Fruit fly (Drosophila melanogaster) whole organism, embryonic: Measurements from ENCODE around the gene fal.

Source experiments
- Bteb2 ChIP-seq: fragments of 200-800 bp; sonication (Bioruptor generic); optimal IDR thresholded peaks from 2 replicates; lab custom pipeline; 2016; ENCODE audit warnings: missing biosample characterization, missing genetic modification characterization
- CG11398 ChIP-seq: fragments of 200-800 bp; sonication (Bioruptor generic); optimal IDR thresholded peaks from 2 replicates; lab custom pipeline; 2016; ENCODE audit warnings: missing biosample characterization, missing genetic modification characterization
- CG11456 ChIP-seq: fragments of 200-800 bp; sonication (Bioruptor generic); IDR thresholded peaks from 3 replicates; pipeline ENCODE4 v1.3.6; 2022; ENCODE audit warnings: missing biosample characterization, missing genetic modification characterization
- CG1233 ChIP-seq: fragments of 200-800 bp; sonication (Bioruptor generic); optimal IDR thresholded peaks from 4 replicates; lab custom pipeline; 2018; ENCODE audit warnings: missing biosample characterization, mild to moderate bottlenecking, missing genetic modification characterization
- CG13287 ChIP-seq: fragments of 200-800 bp; sonication (Bioruptor generic); IDR thresholded peaks from 2 replicates; pipeline ENCODE4 v1.3.6; 2022; ENCODE audit warnings: missing biosample characterization, missing genetic modification characterization; ENCODE audit not compliant: partially characterized antibody
- CG15073 ChIP-seq: fragments of 200-800 bp; sonication (Bioruptor generic); optimal IDR thresholded peaks from 2 replicates; lab custom pipeline; 2016; ENCODE audit warnings: missing biosample characterization, missing genetic modification characterization
- CG1602 ChIP-seq: fragments of 200-800 bp; sonication (Bioruptor generic); optimal IDR thresholded peaks from 3 replicates; lab custom pipeline; 2016; ENCODE audit warnings: missing biosample characterization, missing genetic modification characterization
- CG16813 ChIP-seq: fragments of 200-800 bp; sonication (Bioruptor generic); IDR thresholded peaks from 3 replicates; pipeline ENCODE4 v1.3.6; 2022; ENCODE audit warnings: missing biosample characterization, missing genetic modification characterization; ENCODE audit not compliant: partially characterized antibody
- CG2129 ChIP-seq: fragments of 200-800 bp; sonication (Bioruptor generic); IDR thresholded peaks from 2 replicates; pipeline ENCODE4 v1.3.6; 2022; ENCODE audit warnings: missing biosample characterization, missing genetic modification characterization; ENCODE audit not compliant: partially characterized antibody
- CG2875 ChIP-seq: fragments of 200-800 bp; sonication (Bioruptor generic); optimal IDR thresholded peaks from 2 replicates; lab custom pipeline; 2017; ENCODE audit warnings: missing biosample characterization, mild to moderate bottlenecking, missing genetic modification characterization, missing genetic modification reagents
- CG30020 ChIP-seq: fragments of 200-800 bp; optimal IDR thresholded peaks from 2 replicates; lab custom pipeline; 2019; ENCODE audit warnings: missing biosample characterization, mild to moderate bottlenecking, missing genetic modification characterization, moderate library complexity
- CG33557 ChIP-seq: fragments of 200-800 bp; sonication (Bioruptor generic); optimal IDR thresholded peaks from 2 replicates; lab custom pipeline; 2019; ENCODE audit warnings: missing biosample characterization, mild to moderate bottlenecking, missing genetic modification characterization, moderate library complexity
- CG34376 ChIP-seq: fragments of 200-800 bp; sonication (Bioruptor generic); optimal IDR thresholded peaks from 2 replicates; lab custom pipeline; 2018; ENCODE audit warnings: missing biosample characterization, mild to moderate bottlenecking, missing genetic modification characterization
- CG4617 ChIP-seq: fragments of 200-800 bp; sonication (Bioruptor generic); optimal IDR thresholded peaks from 3 replicates; lab custom pipeline; 2016; ENCODE audit warnings: missing biosample characterization, missing genetic modification characterization, borderline replicate concordance
- CG6254 ChIP-seq: fragments of 200-800 bp; sonication (Bioruptor generic); optimal IDR thresholded peaks from 3 replicates; lab custom pipeline; 2017; ENCODE audit warnings: mild to moderate bottlenecking, missing biosample characterization, missing genetic modification reagents, missing genetic modification characterization
- CG6654 ChIP-seq: fragments of 200-800 bp; sonication (Bioruptor generic); optimal IDR thresholded peaks from 2 replicates; lab custom pipeline; 2017; ENCODE audit warnings: missing biosample characterization, mild to moderate bottlenecking, missing genetic modification characterization
- CG7357 ChIP-seq: fragments of 200-800 bp; sonication (Bioruptor generic); IDR thresholded peaks from 3 replicates; pipeline ENCODE4 v1.3.6; 2022; ENCODE audit warnings: missing biosample characterization, missing genetic modification characterization
- CG7556 ChIP-seq: fragments of 200-800 bp; sonication (Bioruptor generic); optimal IDR thresholded peaks from 2 replicates; lab custom pipeline; 2017; ENCODE audit warnings: missing biosample characterization, mild to moderate bottlenecking, missing genetic modification characterization
- CG7839 ChIP-seq: fragments of 200-800 bp; sonication (Bioruptor generic); optimal IDR thresholded peaks from 3 replicates; lab custom pipeline; 2018; ENCODE audit warnings: missing biosample characterization, mild to moderate bottlenecking, missing genetic modification characterization, moderate library complexity
- CG9727 ChIP-seq: fragments of 200-800 bp; sonication (Bioruptor generic); optimal IDR thresholded peaks from 3 replicates; lab custom pipeline; 2017; ENCODE audit warnings: missing biosample characterization, mild to moderate bottlenecking, missing genetic modification characterization
- CoRest ChIP-seq: fragments of 200-800 bp; sonication (Bioruptor generic); optimal IDR thresholded peaks from 3 replicates; lab custom pipeline; 2018; ENCODE audit warnings: missing biosample characterization, mild to moderate bottlenecking, missing genetic modification characterization, moderate library complexity
- Drgx ChIP-seq: fragments of 200-800 bp; sonication (Bioruptor generic); IDR thresholded peaks from 2 replicates; pipeline ENCODE4 v1.3.6; 2022; ENCODE audit warnings: missing biosample characterization, missing genetic modification characterization
- ERR ChIP-seq: fragments of 200-800 bp; sonication (Bioruptor generic); optimal IDR thresholded peaks from 2 replicates; lab custom pipeline; 2016; ENCODE audit warnings: missing biosample characterization, missing genetic modification characterization
- Ets65A ChIP-seq: fragments of 200-800 bp; sonication (Bioruptor generic); peaks from one replicate; lab custom pipeline; 2016; ENCODE audit warnings: missing biosample characterization, missing genetic modification characterization
- GATAe ChIP-seq: fragments of 200-800 bp; sonication (Bioruptor generic); conservative IDR thresholded peaks from 2 replicates; pipeline ENCODE4 v1.3.6; 2022; ENCODE audit warnings: missing biosample characterization, missing genetic modification characterization
- H15 ChIP-seq: fragments of 200-800 bp; sonication (Bioruptor generic); IDR thresholded peaks from 3 replicates; pipeline ENCODE4 v1.3.6; 2022; ENCODE audit warnings: missing biosample characterization, missing genetic modification characterization
- HmgD ChIP-seq: fragments of 200-800 bp; sonication (Bioruptor generic); optimal IDR thresholded peaks from 3 replicates; lab custom pipeline; 2016; ENCODE audit warnings: missing biosample characterization, missing genetic modification characterization
- Hmr ChIP-seq: fragments of 200-800 bp; sonication (Bioruptor generic); optimal IDR thresholded peaks from 3 replicates; lab custom pipeline; 2017; ENCODE audit warnings: mild to moderate bottlenecking, missing biosample characterization, missing genetic modification reagents, missing genetic modification characterization
- Lim3 ChIP-seq: fragments of 200-800 bp; sonication (Bioruptor generic); IDR thresholded peaks from 2 replicates; pipeline ENCODE4 v1.3.6; 2022; ENCODE audit warnings: missing biosample characterization, missing genetic modification characterization
- Max ChIP-seq: fragments of 200-800 bp; sonication (Bioruptor generic); optimal IDR thresholded peaks from 2 replicates; lab custom pipeline; 2016; ENCODE audit warnings: missing biosample characterization, mild to moderate bottlenecking, missing genetic modification characterization
- Pdp1 ChIP-seq, 2 experiments: fragments of 200-800 bp; sonication (Bioruptor generic); optimal IDR thresholded peaks; 3 replicates each; lab custom pipeline; 2016; ENCODE audit warnings: missing biosample characterization in 2 of 2, missing genetic modification characterization in 2 of 2, mild to moderate bottlenecking in 1 of 2, moderate library complexity in 1 of 2
- Rx ChIP-seq: fragments of 200-800 bp; sonication (Bioruptor generic); IDR thresholded peaks from 2 replicates; pipeline ENCODE4 v1.3.6; 2022; ENCODE audit warnings: missing biosample characterization, missing genetic modification characterization
- Side ChIP-seq: fragments of 200-800 bp; sonication (Bioruptor generic); optimal IDR thresholded peaks from 2 replicates; lab custom pipeline; 2016; ENCODE audit warnings: missing biosample characterization, missing genetic modification characterization
- Stat92E ChIP-seq, 3 experiments: fragments of >200 bp in 2 of 3; fragments of 200-800 bp in 1 of 3; sonication (Bioruptor generic) in 1 of 3; optimal IDR thresholded peaks; 2 replicates each; lab custom pipeline; 2017 to 2019; ENCODE audit warnings: missing biosample characterization in 3 of 3, missing genetic modification characterization in 3 of 3, mild to moderate bottlenecking in 1 of 3, moderate library complexity in 1 of 3
- Taf1 ChIP-seq: fragments of 200-800 bp; sonication (Bioruptor generic); IDR thresholded peaks from 2 replicates; pipeline ENCODE4 v1.3.6; 2022; ENCODE audit warnings: missing biosample characterization, missing genetic modification characterization
- Xrp1 ChIP-seq: fragments of 200-800 bp; sonication (Bioruptor generic); IDR thresholded peaks from 2 replicates; pipeline ENCODE4 v1.3.6; 2022; ENCODE audit warnings: missing biosample characterization, missing genetic modification characterization
- cato ChIP-seq: fragments of 200-800 bp; sonication (Bioruptor generic); optimal IDR thresholded peaks from 2 replicates; lab custom pipeline; 2016; ENCODE audit warnings: missing biosample characterization, missing genetic modification characterization, borderline replicate concordance
- chinmo ChIP-seq: fragments of 200-800 bp; sonication (Bioruptor generic); IDR thresholded peaks from 4 replicates; pipeline ENCODE4 v1.3.6; 2022; ENCODE audit warnings: missing biosample characterization, missing genetic modification characterization; ENCODE audit not compliant: partially characterized antibody
- dm ChIP-seq: fragments of 200-800 bp; sonication (Bioruptor generic); optimal IDR thresholded peaks from 3 replicates; lab custom pipeline; 2016; ENCODE audit warnings: missing biosample characterization, missing genetic modification characterization
- fd3F ChIP-seq: fragments of 200-800 bp; sonication (Bioruptor generic); optimal IDR thresholded peaks from 2 replicates; lab custom pipeline; 2018; ENCODE audit warnings: missing biosample characterization, mild to moderate bottlenecking, missing genetic modification characterization, moderate library complexity
- gro ChIP-seq: fragments of 200-800 bp; sonication (Bioruptor generic); optimal IDR thresholded peaks from 2 replicates; lab custom pipeline; 2016; ENCODE audit warnings: missing biosample characterization, missing genetic modification characterization
- lmd ChIP-seq: fragments of 200-800 bp; sonication (Bioruptor generic); IDR thresholded peaks from 2 replicates; pipeline ENCODE4 v1.3.6; 2022; ENCODE audit warnings: missing biosample characterization, missing genetic modification characterization
- maf-S ChIP-seq: fragments of 200-800 bp; sonication (Bioruptor generic); optimal IDR thresholded peaks from 2 replicates; lab custom pipeline; 2016; ENCODE audit warnings: missing biosample characterization, missing genetic modification characterization
- pfk ChIP-seq: fragments of 200-800 bp; sonication (Bioruptor generic); optimal IDR thresholded peaks from 2 replicates; lab custom pipeline; 2018; ENCODE audit warnings: missing biosample characterization, mild to moderate bottlenecking, missing genetic modification characterization, moderate library complexity
- pzg ChIP-seq: fragments of 200-800 bp; sonication (Bioruptor generic); optimal IDR thresholded peaks from 3 replicates; lab custom pipeline; 2018; ENCODE audit warnings: missing biosample characterization, mild to moderate bottlenecking, missing genetic modification characterization, moderate library complexity
- sqz ChIP-seq: fragments of 200-800 bp; sonication (Bioruptor generic); optimal IDR thresholded peaks from 3 replicates; lab custom pipeline; 2018; ENCODE audit warnings: missing biosample characterization, mild to moderate bottlenecking, missing genetic modification characterization
- ssp ChIP-seq: fragments of 200-800 bp; sonication (Bioruptor generic); IDR thresholded peaks from 2 replicates; pipeline ENCODE4 v1.3.6; 2022; ENCODE audit warnings: missing biosample characterization, missing genetic modification characterization
- tll ChIP-seq, 2 experiments: fragments of 200-800 bp in 1 of 2; fragments of >200 bp in 1 of 2; sonication (Bioruptor generic) in 1 of 2; optimal IDR thresholded peaks; 2 replicates each; lab custom pipeline; 2017 to 2019; ENCODE audit warnings: missing biosample characterization in 2 of 2, missing genetic modification characterization in 2 of 2, mild to moderate bottlenecking in 1 of 2, moderate library complexity in 1 of 2
- wdn ChIP-seq: fragments of 200-800 bp; sonication (Bioruptor generic); IDR thresholded peaks from 2 replicates; pipeline ENCODE4 v1.3.6; 2022; ENCODE audit warnings: missing biosample characterization, missing genetic modification characterization

Gene fal

DNA sequence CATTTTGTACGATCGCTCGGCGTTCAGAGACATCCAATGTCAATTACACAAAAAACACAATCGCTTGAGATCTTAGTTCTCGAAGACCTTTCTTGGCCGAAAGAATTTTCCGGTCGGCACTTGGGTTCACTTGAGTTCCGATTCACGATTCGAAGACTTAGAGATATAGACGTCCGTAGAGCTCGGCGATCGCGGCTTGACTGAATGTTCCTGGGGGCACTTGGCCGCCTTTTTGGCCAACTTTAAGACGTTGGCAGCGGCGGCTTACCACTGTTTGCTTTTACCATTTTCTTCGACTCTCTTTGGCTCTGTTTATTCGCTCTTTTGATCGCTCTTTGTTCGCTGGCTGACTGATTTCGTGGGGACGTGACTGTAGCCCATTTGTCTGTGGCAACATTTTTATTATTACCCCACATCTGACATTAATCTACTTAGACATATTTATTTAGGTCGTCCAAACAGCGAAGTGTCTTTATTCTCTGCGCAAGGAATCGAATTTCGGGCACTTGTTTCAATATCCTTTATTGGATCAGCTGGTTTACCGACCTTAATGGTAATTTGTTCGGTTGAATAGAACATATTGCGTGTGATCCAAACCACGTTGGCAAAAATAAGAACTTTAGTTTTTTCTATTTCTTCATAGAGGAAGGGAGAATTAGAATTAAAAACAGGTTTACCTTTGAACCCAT is 43.2 kb downstream of the fal start, which contains the start of gene pip (continued):
- no peak for TF ChIP-seq ERR
- TF ChIP-seq Max, result no peak
- no peak for TF ChIP-seq CG7839 (tag; lab: Kevin White, UChicago)
- no peak for TF ChIP-seq Stat92E (GFP tag; optimal IDR thresholded peaks at IDR 0.05; lab: Kevin White, UChicago)
- TF ChIP-seq Pdp1 (GFP tag; optimal IDR thresholded peaks at IDR 0.05; lab: Kevin White, UChicago), result peak; percentile 7 to 33
- peak; percentile 63 for TF ChIP-seq pfk (GFP tag; lab: Kevin White, UChicago)
- no peak for TF ChIP-seq CoRest (tag; lab: Kevin White, UChicago)
- TF ChIP-seq CG2129, result no peak
- TF ChIP-seq lmd (GFP tag; lab: Robert Waterston, UW), result no peak
- TF ChIP-seq CG1233, result peak; percentile 65
- peak; percentile 58 for TF ChIP-seq CG11398 (GFP tag; lab: Kevin White, UChicago)
- TF ChIP-seq Lim3 (GFP tag; lab: Robert Waterston, UW), result no peak
- TF ChIP-seq Side, result peak; percentile 50
- TF ChIP-seq gro (GFP tag; lab: Kevin White, UChicago), result peak; percentile 45
- TF ChIP-seq tll (GFP tag; optimal IDR thresholded peaks at IDR 0.05; lab: Kevin White, UChicago), result no peak
- no peak for TF ChIP-seq dm
- TF ChIP-seq Hmr (GFP tag; lab: Kevin White, UChicago), result peak; percentile 83
- no peak for TF ChIP-seq wdn (GFP tag; lab: Robert Waterston, UW)
- no peak for TF ChIP-seq CG16813 (GFP tag; lab: Robert Waterston, UW)
- TF ChIP-seq Ets65A (GFP tag; lab: Kevin White, UChicago), result no peak
- TF ChIP-seq CG7357, result no peak
- TF ChIP-seq Drgx, result no peak
- peak; percentile 55 for TF ChIP-seq fd3F
- TF ChIP-seq Taf1 (GFP tag; lab: Robert Waterston, UW), result no peak
- TF ChIP-seq CG30020, result no peak
- no peak for TF ChIP-seq CG6654 (GFP tag; lab: Kevin White, UChicago)
- TF ChIP-seq CG4617 (GFP tag; lab: Kevin White, UChicago), result no peak
- no peak for TF ChIP-seq pzg (GFP tag; lab: Kevin White, UChicago)
- no peak for TF ChIP-seq CG1602 (GFP tag; lab: Kevin White, UChicago)
- TF ChIP-seq ssp (GFP tag; lab: Robert Waterston, UW), result no peak
- peak; percentile 20 for TF ChIP-seq CG9727 (GFP tag; lab: Kevin White, UChicago)
- TF ChIP-seq GATAe, result no peak
- no peak for TF ChIP-seq CG13287 (GFP tag; lab: Robert Waterston, UW)
- peak; percentile 19 for TF ChIP-seq CG7556 (GFP tag; lab: Kevin White, UChicago)
- TF ChIP-seq Rx (GFP tag; lab: Robert Waterston, UW), result no peak
- peak; percentile 86 for TF ChIP-seq CG15073
- TF ChIP-seq HmgD (GFP tag; lab: Kevin White, UChicago), result no peak
- 0 out of 4 replicates have a peak, but pooled peaks have one; percentile 8 for TF ChIP-seq chinmo
- peak; percentile 60 for TF ChIP-seq CG2875 (GFP tag; lab: Kevin White, UChicago)
- TF ChIP-seq CG11456 (GFP tag; lab: Robert Waterston, UW), result 0 out of 3 replicates have a peak, but pooled peaks have one; percentile 12
- peak; percentile 55 for TF ChIP-seq Bteb2
- no peak for TF ChIP-seq cato (GFP tag; lab: Kevin White, UChicago)
- TF ChIP-seq CG6254, result peak; percentile 41
- peak; percentile 13 for TF ChIP-seq CG33557 (GFP tag; lab: Kevin White, UChicago)
- peak; percentile 47; the same call in 1 of the 2 replicates for TF ChIP-seq Xrp1
- no peak for TF ChIP-seq sqz
- no peak for TF ChIP-seq maf-S (GFP tag; lab: Kevin White, UChicago)
- no peak for TF ChIP-seq H15 (GFP tag; lab: Robert Waterston, UW)
- peak; percentile 38 for TF ChIP-seq CG34376
